Worm (Caenorhabditis elegans) whole organism, late embryonic: ENCODE data around the gene F22B5.5.

Experiments used
- K02D7.2 ChIP-seq: sonication (generic microtip); optimal IDR thresholded peaks from 2 replicates; lab custom pipeline; 2017; ENCODE audit warnings: mild to moderate bottlenecking, missing genetic modification characterization, missing compliant biosample characterization
- ahr-1 ChIP-seq: sonication (generic microtip); optimal IDR thresholded peaks from 2 replicates; lab custom pipeline; 2016; ENCODE audit warnings: missing genetic modification characterization, missing compliant biosample characterization
- ceh-18 ChIP-seq: sonication (generic microtip); optimal IDR thresholded peaks from 2 replicates; lab custom pipeline; 2016; ENCODE audit warnings: missing genetic modification characterization, missing compliant biosample characterization
- ceh-22 ChIP-seq: sonication (generic microtip); optimal IDR thresholded peaks from 2 replicates; lab custom pipeline; 2017; ENCODE audit warnings: missing biosample characterization, missing genetic modification characterization
- ceh-31 ChIP-seq: sonication (generic microtip); optimal IDR thresholded peaks from 2 replicates; lab custom pipeline; 2016; ENCODE audit warnings: missing genetic modification characterization, missing compliant biosample characterization
- ceh-45 ChIP-seq: fragments of 200-800 bp; sonication (Bioruptor generic); IDR thresholded peaks from 2 replicates; pipeline ENCODE4 v1.3.6; 2022; ENCODE audit warnings: missing genetic modification reagents, missing genetic modification characterization, missing compliant biosample characterization
- elt-4 ChIP-seq: sonication (generic microtip); optimal IDR thresholded peaks from 2 replicates; lab custom pipeline; 2016; ENCODE audit warnings: missing genetic modification characterization, missing compliant biosample characterization
- hlh-8 ChIP-seq: sonication (generic microtip); optimal IDR thresholded peaks from 2 replicates; lab custom pipeline; 2016; ENCODE audit warnings: missing genotype, missing genetic modification characterization, missing compliant biosample characterization
- madf-2 ChIP-seq: sonication (generic microtip); optimal IDR thresholded peaks from 2 replicates; lab custom pipeline; 2017; ENCODE audit warnings: missing genetic modification characterization, missing compliant biosample characterization
- nhr-11 ChIP-seq: fragments of 150-350 bp; optimal IDR thresholded peaks from 2 replicates; lab custom pipeline; 2014; ENCODE audit warnings: missing biosample characterization, missing genetic modification characterization
- pag-3 ChIP-seq: sonication (generic microtip); optimal IDR thresholded peaks from 2 replicates; lab custom pipeline; 2016; ENCODE audit warnings: missing compliant biosample characterization, missing genetic modification characterization, borderline replicate concordance
- rnt-1 ChIP-seq: sonication (generic microtip); optimal IDR thresholded peaks from 2 replicates; lab custom pipeline; 2016; ENCODE audit warnings: missing genetic modification characterization, missing compliant biosample characterization
- sox-4 ChIP-seq: sonication (generic microtip); optimal IDR thresholded peaks from 2 replicates; lab custom pipeline; 2017; ENCODE audit warnings: mild to moderate bottlenecking, missing genetic modification characterization, inconsistent platforms, missing compliant biosample characterization
- tbx-2 ChIP-seq: sonication (generic microtip); optimal IDR thresholded peaks from 2 replicates; lab custom pipeline; 2016; ENCODE audit warnings: missing genetic modification characterization, missing compliant biosample characterization

DNA sequence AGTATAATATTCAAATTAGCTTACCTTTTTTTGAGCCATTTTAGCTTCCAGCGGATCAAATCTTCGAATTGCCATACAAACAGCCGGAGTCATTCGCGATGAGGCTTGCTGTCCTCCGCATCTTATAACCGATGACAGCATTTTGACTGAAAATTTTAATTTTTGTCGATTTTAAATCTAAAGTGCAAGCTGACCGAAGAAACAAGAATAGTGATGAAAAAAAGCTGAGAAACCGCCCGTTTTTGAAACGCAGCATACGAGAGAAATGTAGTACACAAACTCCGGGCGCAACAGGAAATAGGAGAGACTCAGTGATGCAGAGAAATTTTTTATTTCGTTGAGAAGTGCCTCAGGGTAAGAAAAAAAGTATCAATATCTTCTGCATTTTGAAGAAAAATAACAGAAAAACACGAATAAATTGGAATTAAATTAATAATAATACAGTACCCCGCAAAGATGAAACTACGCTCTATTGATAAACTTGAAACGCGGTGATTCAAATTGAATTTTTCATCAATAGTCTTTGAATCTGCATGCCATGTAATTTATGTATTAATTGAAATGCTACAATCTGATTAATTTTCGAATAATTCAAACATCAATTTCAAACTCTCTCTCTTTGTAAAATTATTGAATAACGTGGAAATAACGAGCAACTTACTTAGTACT, 28.8 kb upstream of the F22B5.5 start:
- no peak for TF ChIP-seq ceh-18 (tag; lab: Kevin White, UChicago)
- no peak for TF ChIP-seq nhr-11 (tag; lab: Kevin White, UChicago)
- TF ChIP-seq madf-2, result no peak
- TF ChIP-seq ceh-45 (GFP tag; lab: Robert Waterston, UW), result no peak
- no peak for TF ChIP-seq K02D7.2 (tag; lab: Kevin White, UChicago)
- TF ChIP-seq ceh-22, result no peak
- TF ChIP-seq tbx-2 (tag; lab: Kevin White, UChicago), result no peak
- TF ChIP-seq hlh-8 (tag; lab: Kevin White, UChicago), result no peak
- TF ChIP-seq ahr-1, result no peak
- TF ChIP-seq pag-3 (tag; lab: Kevin White, UChicago), result no peak
- TF ChIP-seq rnt-1 (tag; lab: Kevin White, UChicago), result no peak
- no peak for TF ChIP-seq sox-4 (tag; lab: Kevin White, UChicago)
- no peak for TF ChIP-seq ceh-31 (tag; lab: Kevin White, UChicago)
- TF ChIP-seq elt-4 (tag; lab: Kevin White, UChicago), result no peak
